Worm (Caenorhabditis elegans): ENCODE data around the gene Y105C5A.1268.

ce11 chrIV:15693268-15693667, 47.0 kb upstream of the Y105C5A.1268 start:
- no peak for TF ChIP-seq ceh-9 (tag; optimal IDR thresholded peaks at IDR 0.05)
- TF ChIP-seq sdc-2 (tag; optimal IDR thresholded peaks at IDR 0.05) = no peak
- no peak for TF ChIP-seq fkh-10 (GFP tag; optimal IDR thresholded peaks at IDR 0.05)
- no peak for TF ChIP-seq pha-4 (tag; optimal IDR thresholded peaks at IDR 0.05)
- no peak for TF ChIP-seq ceh-31 (tag; optimal IDR thresholded peaks at IDR 0.05)

Data from whole organism, late embryonic.